Worm (Caenorhabditis elegans) whole organism, young adult: Measurements from ENCODE around the gene ugt-57.

ENCODE experiments used
- ceh-91 ChIP-seq: fragments of 200-800 bp; sonication (Bioruptor generic); IDR thresholded peaks from 2 replicates; pipeline ENCODE4 v1.3.6; 2022; ENCODE audit warnings: missing genetic modification reagents, missing genetic modification characterization, missing compliant biosample characterization
- madf-3 ChIP-seq: fragments of 200-800 bp; sonication (Bioruptor generic); IDR thresholded peaks from 2 replicates; pipeline ENCODE4 v1.3.6; 2022; ENCODE audit warnings: missing genetic modification reagents, missing genetic modification characterization, missing compliant biosample characterization
- nhr-120 ChIP-seq: fragments of 200-800 bp; sonication (Bioruptor generic); IDR thresholded peaks from 2 replicates; pipeline ENCODE4 v1.3.6; 2022; ENCODE audit warnings: missing genetic modification characterization, missing compliant biosample characterization
- unc-62 ChIP-seq: fragments of 150-350 bp; optimal IDR thresholded peaks from 2 replicates; lab custom pipeline; 2014; ENCODE audit warnings: missing biosample characterization, missing genetic modification reagents, missing genetic modification characterization

DNA sequence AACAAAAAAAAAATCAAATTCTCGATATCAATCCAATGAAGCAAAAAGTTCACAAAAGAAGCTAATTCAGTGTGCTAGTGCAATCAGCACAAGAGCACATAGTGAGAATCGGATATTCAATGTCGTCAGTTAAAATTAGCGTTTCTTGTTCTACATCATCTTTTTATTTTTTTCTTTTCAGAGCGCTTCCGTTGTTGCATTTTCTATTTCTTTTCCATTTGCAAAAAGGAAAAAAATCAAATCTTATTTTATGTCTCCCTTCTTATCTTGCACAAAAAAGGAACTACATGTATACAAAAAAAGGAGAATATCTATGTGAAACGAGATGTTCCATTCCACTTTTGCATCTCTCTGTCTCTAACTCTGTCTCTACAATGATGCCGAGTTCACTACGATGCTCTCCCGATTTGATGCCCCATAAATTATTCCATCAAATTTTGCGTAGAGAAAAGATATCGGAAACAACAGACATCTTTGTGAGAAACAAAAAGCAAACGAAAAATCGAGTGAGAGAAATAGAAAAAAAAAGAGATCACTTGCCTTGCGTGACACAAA lies 42.3 kb downstream of the ugt-57 start:
- no peak for TF ChIP-seq unc-62 (GFP tag; lab: Kevin White, UChicago)
- TF ChIP-seq madf-3 (GFP tag; lab: Robert Waterston, UW), result no peak
- TF ChIP-seq nhr-120 (GFP tag; lab: Robert Waterston, UW), result no peak
- TF ChIP-seq ceh-91 (GFP tag; lab: Robert Waterston, UW), result no peak
